Worm (Caenorhabditis elegans) whole organism, L3 larva: ENCODE measurements around the gene K06G5.3.

Source experiments
- ceh-82 ChIP-seq: fragments of 150-350 bp; optimal IDR thresholded peaks from 2 replicates; lab custom pipeline; 2014; ENCODE audit warnings: missing biosample characterization, missing genetic modification characterization
- elt-1 ChIP-seq: fragments of 150-350 bp; optimal IDR thresholded peaks from 2 replicates; lab custom pipeline; 2014; ENCODE audit warnings: missing biosample characterization, missing genetic modification characterization
- fos-1 ChIP-seq: fragments of 150-350 bp; optimal IDR thresholded peaks from 2 replicates; lab custom pipeline; 2014; ENCODE audit warnings: missing biosample characterization, missing genetic modification characterization
- lin-15B ChIP-seq: fragments of 150-350 bp; optimal IDR thresholded peaks from 2 replicates; lab custom pipeline; 2014; ENCODE audit warnings: missing biosample characterization, missing genetic modification characterization
- nhr-11 ChIP-seq: fragments of 150-350 bp; optimal IDR thresholded peaks from 2 replicates; lab custom pipeline; 2014; ENCODE audit warnings: missing biosample characterization, missing genetic modification characterization
- nhr-237 ChIP-seq: fragments of 150-350 bp; optimal IDR thresholded peaks from 2 replicates; lab custom pipeline; 2014; ENCODE audit warnings: missing biosample characterization, missing genetic modification characterization
- nhr-43 ChIP-seq: sonication (generic microtip); optimal IDR thresholded peaks from 2 replicates; lab custom pipeline; 2016; ENCODE audit warnings: mild to moderate bottlenecking, missing genetic modification characterization, missing compliant biosample characterization; ENCODE audit not compliant: poor library complexity, severe bottlenecking
- pha-4 ChIP-seq: fragments of 150-350 bp; optimal IDR thresholded peaks from 2 replicates; lab custom pipeline; 2014; ENCODE audit warnings: missing biosample characterization, missing genetic modification reagents, missing genetic modification characterization
- snpc-4 ChIP-seq: fragments of 150-350 bp; optimal IDR thresholded peaks from 2 replicates; lab custom pipeline; 2014; ENCODE audit warnings: missing biosample characterization, missing genetic modification characterization
- unc-39 ChIP-seq: sonication (generic microtip); optimal IDR thresholded peaks from 4 replicates; lab custom pipeline; 2017; ENCODE audit warnings: missing biosample characterization, missing genetic modification characterization
- zag-1 ChIP-seq: fragments of 150-350 bp; optimal IDR thresholded peaks from 2 replicates; lab custom pipeline; 2014; ENCODE audit warnings: missing biosample characterization, missing genetic modification characterization
- ztf-11 ChIP-seq: fragments of 150-350 bp; optimal IDR thresholded peaks from 2 replicates; lab custom pipeline; 2014; ENCODE audit warnings: missing biosample characterization, missing genetic modification characterization

ce11 chrX:14178688-14179087 is 44.4 kb downstream of the K06G5.3 start, which contains the start of gene C37E2.10:
- TF ChIP-seq snpc-4 (tag; lab: Kevin White, UChicago): no peak
- no peak for TF ChIP-seq ceh-82 (tag; lab: Kevin White, UChicago)
- TF ChIP-seq zag-1 (tag; lab: Kevin White, UChicago): no peak
- no peak for TF ChIP-seq unc-39 (tag; lab: Kevin White, UChicago)
- TF ChIP-seq ztf-11: no peak
- TF ChIP-seq nhr-11: no peak
- no peak for TF ChIP-seq elt-1
- no peak for TF ChIP-seq fos-1 (tag; lab: Kevin White, UChicago)
- TF ChIP-seq nhr-43 (tag; lab: Kevin White, UChicago): no peak
- TF ChIP-seq pha-4: no peak
- TF ChIP-seq lin-15B (tag; lab: Kevin White, UChicago): no peak
- TF ChIP-seq nhr-237 (tag; lab: Kevin White, UChicago): no peak
